Fruit fly (Drosophila melanogaster) whole organism, embryonic: ENCODE data around the gene Hip1.

Experiments
- B-H2 ChIP-seq: fragments of 200-800 bp; sonication (Bioruptor generic); optimal IDR thresholded peaks from 2 replicates; lab custom pipeline; 2018; ENCODE audit warnings: missing biosample characterization, mild to moderate bottlenecking, missing genetic modification characterization
- CG11398 ChIP-seq: fragments of 200-800 bp; sonication (Bioruptor generic); optimal IDR thresholded peaks from 2 replicates; lab custom pipeline; 2016; ENCODE audit warnings: missing biosample characterization, missing genetic modification characterization
- CG13287 ChIP-seq: fragments of 200-800 bp; sonication (Bioruptor generic); IDR thresholded peaks from 2 replicates; pipeline ENCODE4 v1.3.6; 2022; ENCODE audit warnings: missing biosample characterization, missing genetic modification characterization; ENCODE audit not compliant: partially characterized antibody
- CG14667 ChIP-seq: fragments of 200-800 bp; sonication (Bioruptor generic); IDR thresholded peaks from 2 replicates; pipeline ENCODE4 v1.3.6; 2022; ENCODE audit warnings: missing biosample characterization, missing genetic modification characterization
- CG14710 ChIP-seq: fragments of 200-800 bp; sonication (Bioruptor generic); optimal IDR thresholded peaks from 3 replicates; lab custom pipeline; 2019; ENCODE audit warnings: missing biosample characterization, mild to moderate bottlenecking, missing genetic modification characterization, moderate library complexity
- CG17186 ChIP-seq: fragments of 200-800 bp; sonication (Bioruptor generic); optimal IDR thresholded peaks from 3 replicates; lab custom pipeline; 2017; ENCODE audit warnings: missing biosample characterization, missing genetic modification reagents, missing genetic modification characterization
- CG17359 ChIP-seq: fragments of 200-800 bp; sonication (Bioruptor generic); optimal IDR thresholded peaks from 3 replicates; lab custom pipeline; 2018; ENCODE audit warnings: missing biosample characterization, mild to moderate bottlenecking, missing genetic modification characterization, moderate library complexity
- CG17612 ChIP-seq: fragments of 200-800 bp; sonication (Bioruptor generic); IDR thresholded peaks from 2 replicates; pipeline ENCODE4 v1.3.6; 2022; ENCODE audit warnings: missing biosample characterization, missing genetic modification characterization
- CG17829 ChIP-seq: fragments of 200-800 bp; optimal IDR thresholded peaks from 2 replicates; lab custom pipeline; 2019; ENCODE audit warnings: missing biosample characterization, mild to moderate bottlenecking, missing genetic modification characterization, moderate library complexity
- CG1832 ChIP-seq: fragments of 200-800 bp; sonication (Bioruptor generic); optimal IDR thresholded peaks from 2 replicates; lab custom pipeline; 2017; ENCODE audit warnings: missing biosample characterization, mild to moderate bottlenecking, missing genetic modification characterization, inconsistent platforms
- CG18599 ChIP-seq: fragments of 200-800 bp; sonication (Bioruptor generic); optimal IDR thresholded peaks from 3 replicates; lab custom pipeline; 2017; ENCODE audit warnings: missing biosample characterization, missing genetic modification characterization, mild to moderate bottlenecking, moderate library complexity, missing genetic modification reagents
- CG2120 ChIP-seq: fragments of 200-800 bp; sonication (Bioruptor generic); optimal IDR thresholded peaks from 3 replicates; lab custom pipeline; 2016; ENCODE audit warnings: missing biosample characterization, missing genetic modification characterization
- CG2199 ChIP-seq: fragments of 200-800 bp; sonication (Bioruptor generic); IDR thresholded peaks from 3 replicates; pipeline ENCODE4 v1.3.6; 2022; ENCODE audit warnings: missing biosample characterization, missing genetic modification characterization
- CG3065 ChIP-seq: fragments of 200-800 bp; sonication (Bioruptor generic); optimal IDR thresholded peaks from 2 replicates; lab custom pipeline; 2016; ENCODE audit warnings: missing biosample characterization, missing genetic modification characterization
- CG32532 ChIP-seq: fragments of 200-800 bp; sonication (Bioruptor generic); IDR thresholded peaks from 2 replicates; pipeline ENCODE4 v1.3.6; 2022; ENCODE audit warnings: missing biosample characterization, missing genetic modification characterization
- CG3281 ChIP-seq: fragments of 200-800 bp; sonication (Bioruptor generic); optimal IDR thresholded peaks from 3 replicates; lab custom pipeline; 2017; ENCODE audit warnings: missing biosample characterization, mild to moderate bottlenecking, missing genetic modification characterization
- CG6813 ChIP-seq: fragments of 200-800 bp; sonication (Bioruptor generic); optimal IDR thresholded peaks from 2 replicates; lab custom pipeline; 2017; ENCODE audit warnings: missing biosample characterization, missing genetic modification characterization, mild to moderate bottlenecking, moderate library complexity, missing genetic modification reagents
- CG8089 ChIP-seq: fragments of 200-800 bp; sonication (Bioruptor generic); optimal IDR thresholded peaks from 3 replicates; lab custom pipeline; 2016; ENCODE audit warnings: missing biosample characterization, missing genetic modification characterization
- CG8290 ChIP-seq, 3 experiments: fragments of 200-800 bp; sonication (Bioruptor generic); optimal IDR thresholded peaks; 2 replicates each; lab custom pipeline; 2016 to 2019; ENCODE audit warnings: missing biosample characterization in 3 of 3, missing genetic modification characterization in 3 of 3, mild to moderate bottlenecking in 2 of 3, moderate library complexity in 1 of 3
- CG9727 ChIP-seq: fragments of 200-800 bp; sonication (Bioruptor generic); optimal IDR thresholded peaks from 3 replicates; lab custom pipeline; 2017; ENCODE audit warnings: missing biosample characterization, mild to moderate bottlenecking, missing genetic modification characterization
- CG9797 ChIP-seq: fragments of 200-800 bp; sonication (Bioruptor generic); optimal IDR thresholded peaks from 3 replicates; lab custom pipeline; 2018; ENCODE audit warnings: missing biosample characterization, mild to moderate bottlenecking, missing genetic modification characterization
- CHES-1-like ChIP-seq: fragments of 200-800 bp; sonication (Bioruptor generic); optimal IDR thresholded peaks from 2 replicates; lab custom pipeline; 2016; ENCODE audit warnings: missing biosample characterization, missing genetic modification characterization
- Elba2 ChIP-seq: fragments of 200-800 bp; sonication (Bioruptor generic); optimal IDR thresholded peaks from 3 replicates; lab custom pipeline; 2016; ENCODE audit warnings: missing biosample characterization, missing genetic modification characterization
- Gsc ChIP-seq: fragments of 200-800 bp; sonication (Bioruptor generic); IDR thresholded peaks from 2 replicates; pipeline ENCODE4 v1.3.6; 2022; ENCODE audit warnings: missing biosample characterization, missing genetic modification characterization
- HLH4C ChIP-seq: fragments of 200-800 bp; sonication (Bioruptor generic); IDR thresholded peaks from 3 replicates; pipeline ENCODE4 v1.3.6; 2022; ENCODE audit warnings: missing biosample characterization, missing genetic modification characterization; ENCODE audit not compliant: partially characterized antibody
- Hmx ChIP-seq: fragments of 200-800 bp; sonication (Bioruptor generic); optimal IDR thresholded peaks from 2 replicates; lab custom pipeline; 2016; ENCODE audit warnings: missing biosample characterization, missing genetic modification characterization
- Neu2 ChIP-seq: fragments of 200-800 bp; sonication (Bioruptor generic); optimal IDR thresholded peaks from 3 replicates; lab custom pipeline; 2016; ENCODE audit warnings: missing biosample characterization, missing genetic modification characterization, borderline replicate concordance
- Opbp ChIP-seq: fragments of 200-800 bp; sonication (Bioruptor generic); IDR thresholded peaks from 3 replicates; pipeline ENCODE4 v1.3.6; 2022; ENCODE audit warnings: missing biosample characterization, missing genetic modification characterization; ENCODE audit not compliant: partially characterized antibody
- Optix ChIP-seq: fragments of 200-800 bp; sonication (Bioruptor generic); IDR thresholded peaks from 3 replicates; pipeline ENCODE4 v1.3.6; 2022; ENCODE audit warnings: missing biosample characterization, missing genetic modification characterization
- Stat92E ChIP-seq, 3 experiments: fragments of >200 bp in 2 of 3; fragments of 200-800 bp in 1 of 3; sonication (Bioruptor generic) in 1 of 3; optimal IDR thresholded peaks; 2 replicates each; lab custom pipeline; 2017 to 2019; ENCODE audit warnings: missing biosample characterization in 3 of 3, missing genetic modification characterization in 3 of 3, mild to moderate bottlenecking in 1 of 3, moderate library complexity in 1 of 3
- YL-1 ChIP-seq: fragments of 200-800 bp; sonication (Bioruptor generic); optimal IDR thresholded peaks from 3 replicates; lab custom pipeline; 2017; ENCODE audit warnings: missing biosample characterization, mild to moderate bottlenecking, missing genetic modification characterization
- ab ChIP-seq: fragments of 200-800 bp; sonication (Bioruptor generic); optimal IDR thresholded peaks from 2 replicates; lab custom pipeline; 2016; ENCODE audit warnings: missing biosample characterization, missing genetic modification characterization
- bab2 ChIP-seq: fragments of 200-800 bp; sonication (Bioruptor generic); optimal IDR thresholded peaks from 2 replicates; lab custom pipeline; 2016; ENCODE audit warnings: missing biosample characterization, missing genetic modification characterization
- cad ChIP-seq: fragments of >200 bp; optimal IDR thresholded peaks from 2 replicates; lab custom pipeline; 2017; ENCODE audit warnings: missing biosample characterization, missing genetic modification characterization
- caup ChIP-seq: fragments of 200-800 bp; sonication (Bioruptor generic); optimal IDR thresholded peaks from 3 replicates; lab custom pipeline; 2017; ENCODE audit warnings: missing biosample characterization, mild to moderate bottlenecking, missing genetic modification characterization, moderate library complexity; ENCODE audit not compliant: severe bottlenecking
- danr ChIP-seq: fragments of 200-800 bp; sonication (Bioruptor generic); IDR thresholded peaks from 2 replicates; pipeline ENCODE4 v1.3.6; 2022; ENCODE audit warnings: missing biosample characterization, missing genetic modification characterization
- lmd ChIP-seq: fragments of 200-800 bp; sonication (Bioruptor generic); IDR thresholded peaks from 2 replicates; pipeline ENCODE4 v1.3.6; 2022; ENCODE audit warnings: missing biosample characterization, missing genetic modification characterization
- lola ChIP-seq, 3 experiments: fragments of >200 bp in 2 of 3; fragments of 200-800 bp in 1 of 3; sonication (Bioruptor generic) in 1 of 3; optimal IDR thresholded peaks; 2 replicates each; lab custom pipeline; 2017 to 2019; ENCODE audit warnings: missing biosample characterization in 3 of 3, missing genetic modification characterization in 3 of 3, mild to moderate bottlenecking in 1 of 3, moderate library complexity in 1 of 3
- nau ChIP-seq: fragments of 200-800 bp; sonication (Bioruptor generic); optimal IDR thresholded peaks from 3 replicates; lab custom pipeline; 2017; ENCODE audit warnings: missing biosample characterization, mild to moderate bottlenecking, missing genetic modification characterization, missing genetic modification reagents
- nerfin-1 ChIP-seq: fragments of 200-800 bp; sonication (Bioruptor generic); optimal IDR thresholded peaks from 3 replicates; lab custom pipeline; 2019; ENCODE audit warnings: missing biosample characterization, mild to moderate bottlenecking, missing genetic modification characterization, moderate library complexity
- nerfin-2 ChIP-seq: fragments of 200-800 bp; sonication (Bioruptor generic); IDR thresholded peaks from 2 replicates; pipeline ENCODE4 v1.3.6; 2022; ENCODE audit warnings: missing biosample characterization, missing genetic modification characterization; ENCODE audit not compliant: partially characterized antibody
- phol ChIP-seq: fragments of 200-800 bp; sonication (Bioruptor generic); optimal IDR thresholded peaks from 3 replicates; lab custom pipeline; 2018; ENCODE audit warnings: missing biosample characterization, mild to moderate bottlenecking, missing genetic modification characterization, moderate library complexity
- ro ChIP-seq: fragments of 200-800 bp; sonication (Bioruptor generic); IDR thresholded peaks from 2 replicates; pipeline ENCODE4 v1.3.6; 2022; ENCODE audit warnings: missing biosample characterization, missing genetic modification characterization
- sd ChIP-seq: fragments of 200-800 bp; sonication (Bioruptor generic); optimal IDR thresholded peaks from 3 replicates; lab custom pipeline; 2018; ENCODE audit warnings: missing biosample characterization, mild to moderate bottlenecking, missing genetic modification characterization, moderate library complexity
- shn ChIP-seq: fragments of 200-800 bp; sonication (Bioruptor generic); optimal IDR thresholded peaks from 3 replicates; lab custom pipeline; 2016; ENCODE audit warnings: missing biosample characterization, missing genetic modification characterization
- slp2 ChIP-seq: fragments of 200-800 bp; sonication (Bioruptor generic); optimal IDR thresholded peaks from 2 replicates; lab custom pipeline; 2016; ENCODE audit warnings: missing biosample characterization, missing genetic modification characterization
- sna ChIP-seq: fragments of 200-800 bp; sonication (Bioruptor generic); IDR thresholded peaks from 2 replicates; pipeline ENCODE4 v1.3.6; 2022; ENCODE audit warnings: missing biosample characterization, missing genetic modification characterization; ENCODE audit not compliant: partially characterized antibody
- tin ChIP-seq: fragments of 200-800 bp; sonication (Bioruptor generic); optimal IDR thresholded peaks from 3 replicates; lab custom pipeline; 2016; ENCODE audit warnings: missing biosample characterization, missing genetic modification characterization
- trem ChIP-seq: fragments of 200-800 bp; optimal IDR thresholded peaks from 3 replicates; lab custom pipeline; 2019; ENCODE audit warnings: missing biosample characterization, mild to moderate bottlenecking, missing genetic modification characterization, moderate library complexity

The Hip1 gene

DNA sequence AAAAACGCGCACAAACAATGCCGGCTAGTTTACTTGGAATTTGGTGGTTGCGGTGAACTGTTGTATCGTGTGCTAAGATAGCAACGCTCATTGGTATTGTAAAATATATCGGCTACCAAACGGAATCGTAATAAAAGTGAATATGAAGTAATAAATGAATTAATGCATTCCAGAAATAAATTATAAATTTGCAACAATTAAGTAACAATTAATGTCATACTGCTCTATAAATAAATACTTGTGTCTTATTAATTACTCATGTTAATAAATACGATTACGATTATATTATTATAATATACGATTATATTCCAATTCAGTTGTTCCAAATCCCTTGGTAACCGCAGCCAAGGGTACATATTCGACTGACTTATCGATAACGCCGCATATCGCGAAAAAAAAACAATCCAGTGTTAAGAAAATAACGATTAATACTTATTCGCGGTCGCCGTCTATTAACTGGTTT is 38.8 kb downstream of the Hip1 start, which contains the start of the genes SmD1 and Ptp69D (continued):
- TF ChIP-seq sna (GFP tag; lab: Robert Waterston, UW) (peak; percentile 81), CG14667 (GFP tag; lab: Robert Waterston, UW) (no peak; the same call in 1 of the 2 replicates), YL-1 (GFP tag; lab: Kevin White, UChicago) (peak; percentile 24), Gsc (GFP tag; lab: Robert Waterston, UW) (no peak), CG9727 (GFP tag; lab: Kevin White, UChicago) (no peak), CG32532 (no peak), CG18599 (GFP tag; lab: Kevin White, UChicago) (no peak), Opbp (peak; percentile 70; the same call in 2 of the 3 replicates), CG2120 (peak; percentile 15), Hmx (GFP tag; lab: Kevin White, UChicago) (no peak), CG11398 (GFP tag; lab: Kevin White, UChicago) (no peak), ro (no peak), CHES-1-like (GFP tag; lab: Kevin White, UChicago) (no peak), CG17186 (GFP tag; lab: Kevin White, UChicago) (peak; percentile 56), CG1832 (GFP tag; lab: Kevin White, UChicago) (no peak), shn (GFP tag; lab: Kevin White, UChicago) (no peak), Neu2 (no peak), Elba2 (GFP tag; lab: Kevin White, UChicago) (no peak), nau (GFP tag; lab: Kevin White, UChicago) (no peak), CG17612 (no peak), Optix (GFP tag; lab: Robert Waterston, UW) (no peak), phol (tag; lab: Kevin White, UChicago) (peak; percentile 60), ab (no peak), danr (GFP tag; lab: Robert Waterston, UW) (no peak), CG17829 (tag; lab: Kevin White, UChicago) (peak; percentile 24), slp2 (GFP tag; lab: Kevin White, UChicago) (no peak), CG6813 (GFP tag; lab: Kevin White, UChicago) (no peak), CG13287 (GFP tag; lab: Robert Waterston, UW) (peak; percentile 78), CG14710 (tag; lab: Kevin White, UChicago) (peak; percentile 72), CG2199 (GFP tag; lab: Robert Waterston, UW) (no peak), CG8089 (GFP tag; lab: Kevin White, UChicago) (no peak), B-H2 (GFP tag; lab: Kevin White, UChicago) (peak; percentile 9), CG17359 (no peak), lmd (GFP tag; lab: Robert Waterston, UW) (no peak), cad (GFP tag; lab: Kevin White, UChicago) (no peak), Stat92E (GFP tag; optimal IDR thresholded peaks at IDR 0.05; lab: Kevin White, UChicago) (peak in 1 of 3 experiments; percentile 40), nerfin-1 (tag; lab: Kevin White, UChicago) (peak; percentile 15), HLH4C (GFP tag; lab: Robert Waterston, UW) (peak; percentile 81), lola (GFP tag; optimal IDR thresholded peaks at IDR 0.05; lab: Kevin White, UChicago) (peak in 1 of 3 experiments; percentile 33), trem (tag; lab: Kevin White, UChicago) (peak; percentile 68), sd (tag; lab: Kevin White, UChicago) (peak; percentile 91), caup (GFP tag; lab: Kevin White, UChicago) (no peak), CG3065 (GFP tag; lab: Kevin White, UChicago) (no peak), CG8290 (GFP tag; optimal IDR thresholded peaks at IDR 0.05; lab: Kevin White, UChicago) (peak; percentile 20), CG8290 (tag; optimal IDR thresholded peaks at IDR 0.05; lab: Kevin White, UChicago) (no peak), nerfin-2 (peak; percentile 55), bab2 (GFP tag; lab: Kevin White, UChicago) (no peak), CG3281 (no peak), CG9797 (peak; percentile 32), tin (GFP tag; lab: Kevin White, UChicago) (no peak)
